Fruit fly (Drosophila melanogaster) whole organism, embryonic: ENCODE measurements around the gene CG8419.

Experiments
- BEAF-32 ChIP-seq: fragments of 200-800 bp; sonication (Bioruptor generic); optimal IDR thresholded peaks from 3 replicates; lab custom pipeline; 2017; ENCODE audit warnings: missing biosample characterization, missing genetic modification characterization, mild to moderate bottlenecking, moderate library complexity, missing genetic modification reagents
- CG10366 ChIP-seq: fragments of 200-800 bp; sonication (Bioruptor generic); IDR thresholded peaks from 2 replicates; pipeline ENCODE4 v1.3.6; 2022; ENCODE audit warnings: missing biosample characterization, missing genetic modification characterization
- CG13894 ChIP-seq: fragments of 200-800 bp; sonication (Bioruptor generic); optimal IDR thresholded peaks from 3 replicates; lab custom pipeline; 2018; ENCODE audit warnings: missing biosample characterization, mild to moderate bottlenecking, missing genetic modification characterization, moderate library complexity
- CG14014 ChIP-seq: fragments of 200-800 bp; sonication (Bioruptor generic); IDR thresholded peaks from 2 replicates; pipeline ENCODE4 v1.3.6; 2022; ENCODE audit warnings: missing biosample characterization, missing genetic modification characterization
- CG15514 ChIP-seq: fragments of 200-800 bp; sonication (Bioruptor generic); optimal IDR thresholded peaks from 3 replicates; lab custom pipeline; 2017; ENCODE audit warnings: missing biosample characterization, missing genetic modification characterization, mild to moderate bottlenecking, moderate library complexity, missing genetic modification reagents
- CG16863 ChIP-seq: fragments of 200-800 bp; sonication (Bioruptor generic); optimal IDR thresholded peaks from 3 replicates; lab custom pipeline; 2016; ENCODE audit warnings: missing biosample characterization, missing genetic modification characterization
- CG18262 ChIP-seq: fragments of 200-800 bp; optimal IDR thresholded peaks from 3 replicates; lab custom pipeline; 2019; ENCODE audit warnings: missing biosample characterization, mild to moderate bottlenecking, missing genetic modification characterization, moderate library complexity
- CG2199 ChIP-seq: fragments of 200-800 bp; sonication (Bioruptor generic); IDR thresholded peaks from 3 replicates; pipeline ENCODE4 v1.3.6; 2022; ENCODE audit warnings: missing biosample characterization, missing genetic modification characterization
- CG2678 ChIP-seq: fragments of 200-800 bp; sonication (Bioruptor generic); optimal IDR thresholded peaks from 3 replicates; lab custom pipeline; 2019; ENCODE audit warnings: missing biosample characterization, mild to moderate bottlenecking, missing genetic modification characterization, moderate library complexity
- CG6689 ChIP-seq: fragments of 200-800 bp; sonication (Bioruptor generic); IDR thresholded peaks from 2 replicates; pipeline ENCODE4 v1.3.6; 2022; ENCODE audit warnings: missing biosample characterization, missing genetic modification characterization
- CG6813 ChIP-seq: fragments of 200-800 bp; sonication (Bioruptor generic); optimal IDR thresholded peaks from 2 replicates; lab custom pipeline; 2017; ENCODE audit warnings: missing biosample characterization, missing genetic modification characterization, mild to moderate bottlenecking, moderate library complexity, missing genetic modification reagents
- CG7745 ChIP-seq: fragments of 200-800 bp; sonication (Bioruptor generic); optimal IDR thresholded peaks from 2 replicates; lab custom pipeline; 2018; ENCODE audit warnings: missing biosample characterization, mild to moderate bottlenecking, missing genetic modification characterization, moderate library complexity
- CG7928 ChIP-seq: fragments of 200-800 bp; sonication (Bioruptor generic); optimal IDR thresholded peaks from 2 replicates; lab custom pipeline; 2017; ENCODE audit warnings: missing biosample characterization, mild to moderate bottlenecking, missing genetic modification characterization
- CG8281 ChIP-seq: fragments of 200-800 bp; sonication (Bioruptor generic); optimal IDR thresholded peaks from 2 replicates; lab custom pipeline; 2018; ENCODE audit warnings: missing biosample characterization, mild to moderate bottlenecking, missing genetic modification characterization, moderate library complexity
- CG8765 ChIP-seq: fragments of 200-800 bp; sonication (Bioruptor generic); IDR thresholded peaks from 2 replicates; pipeline ENCODE4 v1.3.6; 2022; ENCODE audit warnings: missing biosample characterization, missing genetic modification characterization
- CG9817 ChIP-seq: fragments of 200-800 bp; sonication (Bioruptor generic); optimal IDR thresholded peaks from 2 replicates; lab custom pipeline; 2018; ENCODE audit warnings: missing biosample characterization, mild to moderate bottlenecking, missing genetic modification characterization, moderate library complexity
- CkIIα-i1 ChIP-seq: fragments of 200-800 bp; sonication (Bioruptor generic); IDR thresholded peaks from 2 replicates; pipeline ENCODE4 v1.3.6; 2022; ENCODE audit warnings: missing biosample characterization, missing genetic modification characterization
- D ChIP-seq, 2 experiments: fragments of 200-800 bp in 1 of 2; fragments of >200 bp in 1 of 2; sonication (Bioruptor generic) in 1 of 2; optimal IDR thresholded peaks; 2 replicates in 1 of 2; 3 replicates in 1 of 2; lab custom pipeline; 2017; ENCODE audit warnings: mild to moderate bottlenecking in 1 of 2, missing biosample characterization in 1 of 2, missing genetic modification characterization in 1 of 2, missing genetic modification reagents in 1 of 2
- E2f2 ChIP-seq: fragments of 200-800 bp; sonication (Bioruptor generic); IDR thresholded peaks from 2 replicates; pipeline ENCODE4 v1.3.6; 2022; ENCODE audit warnings: missing biosample characterization, missing genetic modification characterization
- Eip74EF ChIP-seq, 2 experiments: fragments of 200-800 bp in 1 of 2; fragments of >200 bp in 1 of 2; sonication (Bioruptor generic) in 1 of 2; optimal IDR thresholded peaks; 2 replicates each; lab custom pipeline; 2017 to 2019; ENCODE audit warnings: missing biosample characterization in 2 of 2, missing genetic modification characterization in 2 of 2, mild to moderate bottlenecking in 1 of 2, moderate library complexity in 1 of 2
- Ets97D ChIP-seq: fragments of 200-800 bp; sonication (Bioruptor generic); optimal IDR thresholded peaks from 3 replicates; lab custom pipeline; 2016; ENCODE audit warnings: missing biosample characterization, missing genetic modification characterization
- Fer1 ChIP-seq: fragments of 200-800 bp; sonication (Bioruptor generic); optimal IDR thresholded peaks from 2 replicates; lab custom pipeline; 2017; ENCODE audit warnings: missing biosample characterization, mild to moderate bottlenecking, missing genetic modification characterization
- H2.0 ChIP-seq: fragments of 200-800 bp; sonication (Bioruptor generic); IDR thresholded peaks from 2 replicates; pipeline ENCODE4 v1.3.6; 2022; ENCODE audit warnings: missing biosample characterization, missing genetic modification characterization
- HHEX ChIP-seq: fragments of 200-800 bp; sonication (Bioruptor generic); optimal IDR thresholded peaks from 3 replicates; lab custom pipeline; 2017; ENCODE audit warnings: missing biosample characterization, mild to moderate bottlenecking, missing genetic modification characterization, missing genetic modification reagents
- HLH3B ChIP-seq: fragments of 200-800 bp; sonication (Bioruptor generic); IDR thresholded peaks from 2 replicates; pipeline ENCODE4 v1.3.6; 2022; ENCODE audit warnings: missing biosample characterization, missing genetic modification characterization
- Hmr ChIP-seq: fragments of 200-800 bp; sonication (Bioruptor generic); optimal IDR thresholded peaks from 3 replicates; lab custom pipeline; 2017; ENCODE audit warnings: mild to moderate bottlenecking, missing biosample characterization, missing genetic modification reagents, missing genetic modification characterization
- Med ChIP-seq: fragments of 200-800 bp; sonication (Bioruptor generic); peaks from one replicate; lab custom pipeline; 2016; ENCODE audit warnings: missing biosample characterization, missing genetic modification characterization, mild to moderate bottlenecking, inconsistent platforms, moderate library complexity
- Meics ChIP-seq: fragments of 200-800 bp; sonication (Bioruptor generic); optimal IDR thresholded peaks from 2 replicates; lab custom pipeline; 2017; ENCODE audit warnings: missing biosample characterization, mild to moderate bottlenecking, missing genetic modification characterization
- Scr ChIP-seq: fragments of 200-800 bp; sonication (Bioruptor generic); IDR thresholded peaks from 2 replicates; pipeline ENCODE4 v1.3.6; 2022; ENCODE audit warnings: missing biosample characterization, missing genetic modification characterization; ENCODE audit not compliant: partially characterized antibody
- Sin3A ChIP-seq: fragments of >200 bp; optimal IDR thresholded peaks from 2 replicates; lab custom pipeline; 2018
- Ssrp ChIP-seq: fragments of 200-800 bp; sonication (Bioruptor generic); optimal IDR thresholded peaks from 2 replicates; lab custom pipeline; 2018; ENCODE audit warnings: missing biosample characterization, mild to moderate bottlenecking, missing genetic modification characterization, moderate library complexity
- ac ChIP-seq: fragments of 200-800 bp; sonication (Bioruptor generic); optimal IDR thresholded peaks from 3 replicates; lab custom pipeline; 2017; ENCODE audit warnings: missing biosample characterization, mild to moderate bottlenecking, missing genetic modification characterization
- ara ChIP-seq: fragments of 200-800 bp; sonication (Bioruptor generic); IDR thresholded peaks from 2 replicates; pipeline ENCODE4 v1.3.6; 2022; ENCODE audit warnings: missing biosample characterization, missing genetic modification characterization
- caup ChIP-seq: fragments of 200-800 bp; sonication (Bioruptor generic); optimal IDR thresholded peaks from 3 replicates; lab custom pipeline; 2017; ENCODE audit warnings: missing biosample characterization, mild to moderate bottlenecking, missing genetic modification characterization, moderate library complexity; ENCODE audit not compliant: severe bottlenecking
- chinmo ChIP-seq: fragments of 200-800 bp; sonication (Bioruptor generic); IDR thresholded peaks from 4 replicates; pipeline ENCODE4 v1.3.6; 2022; ENCODE audit warnings: missing biosample characterization, missing genetic modification characterization; ENCODE audit not compliant: partially characterized antibody
- dpn ChIP-seq, 2 experiments: fragments of 200-800 bp; sonication (Bioruptor generic); optimal IDR thresholded peaks; 3 replicates each; lab custom pipeline; 2016; ENCODE audit warnings: missing biosample characterization in 2 of 2, missing genetic modification characterization in 2 of 2
- eve ChIP-seq, 2 experiments: fragments of >200 bp; optimal IDR thresholded peaks; 2 replicates each; lab custom pipeline; 2017; ENCODE audit warnings: missing biosample characterization in 2 of 2, missing genetic modification characterization in 2 of 2
- gce ChIP-seq: fragments of 200-800 bp; sonication (Bioruptor generic); IDR thresholded peaks from 3 replicates; pipeline ENCODE4 v1.3.6; 2022; ENCODE audit warnings: missing biosample characterization, missing genetic modification characterization
- ind ChIP-seq: fragments of 200-800 bp; sonication (Bioruptor generic); optimal IDR thresholded peaks from 3 replicates; lab custom pipeline; 2016; ENCODE audit warnings: missing biosample characterization, missing genetic modification characterization
- kni ChIP-seq: fragments of 200-800 bp; sonication (Bioruptor generic); optimal IDR thresholded peaks from 3 replicates; lab custom pipeline; 2017; ENCODE audit warnings: mild to moderate bottlenecking, missing biosample characterization, missing genetic modification reagents, missing genetic modification characterization
- lbe ChIP-seq: fragments of 200-800 bp; sonication (Bioruptor generic); optimal IDR thresholded peaks from 2 replicates; lab custom pipeline; 2016; ENCODE audit warnings: missing biosample characterization, mild to moderate bottlenecking, missing genetic modification characterization
- oc ChIP-seq: fragments of 200-800 bp; sonication (Bioruptor generic); optimal IDR thresholded peaks from 2 replicates; lab custom pipeline; 2018; ENCODE audit warnings: missing biosample characterization, mild to moderate bottlenecking, missing genetic modification characterization, moderate library complexity
- pan ChIP-seq, 4 experiments: fragments of >200 bp in 3 of 4; fragments of 200-800 bp in 1 of 4; sonication (Bioruptor generic) in 1 of 4; optimal IDR thresholded peaks in 3 of 4; IDR thresholded peaks in 1 of 4; 2 replicates each; pipeline versions ENCODE4 v1.3.6 to Lab custom; 2017 to 2022; ENCODE audit warnings: missing biosample characterization in 2 of 4, missing genetic modification characterization in 2 of 4, mixed read lengths in 1 of 4
- repo ChIP-seq: fragments of 200-800 bp; sonication (Bioruptor generic); optimal IDR thresholded peaks from 2 replicates; lab custom pipeline; 2016; ENCODE audit warnings: missing biosample characterization, missing genetic modification characterization
- salm ChIP-seq: fragments of 200-800 bp; sonication (Bioruptor generic); optimal IDR thresholded peaks from 2 replicates; lab custom pipeline; 2018; ENCODE audit warnings: missing biosample characterization, mild to moderate bottlenecking, missing genetic modification characterization
- sd ChIP-seq: fragments of 200-800 bp; sonication (Bioruptor generic); optimal IDR thresholded peaks from 3 replicates; lab custom pipeline; 2018; ENCODE audit warnings: missing biosample characterization, mild to moderate bottlenecking, missing genetic modification characterization, moderate library complexity
- tgo ChIP-seq: fragments of 200-800 bp; sonication (Bioruptor generic); IDR thresholded peaks from 3 replicates; pipeline ENCODE4 v1.3.6; 2022; ENCODE audit warnings: missing biosample characterization, missing genetic modification characterization
- trh ChIP-seq: fragments of 200-800 bp; sonication (Bioruptor generic); optimal IDR thresholded peaks from 2 replicates; lab custom pipeline; 2016; ENCODE audit warnings: missing biosample characterization, missing genetic modification characterization

The CG8419 gene

dm6 chr2L:8163588-8164166 lies 42.3 kb upstream of the CG8419 start (continued):
- TF ChIP-seq CG18262 (tag; lab: Kevin White, UChicago) (no peak), H2.0 (GFP tag; lab: Robert Waterston, UW) (0 out of 2 replicates have a peak, but pooled peaks have one; percentile 1), CG14014 (GFP tag; lab: Robert Waterston, UW) (no peak), CG15514 (peak; percentile 12), CG7745 (tag; lab: Kevin White, UChicago) (peak; percentile 2), CkIIα-i1 (GFP tag; lab: Robert Waterston, UW) (no peak), eve (GFP tag; optimal IDR thresholded peaks at IDR 0.05; lab: Kevin White, UChicago) (peak in 1 of 2 experiments; percentile 59), E2f2 (no peak), sd (peak; percentile 18), Ssrp (tag; lab: Kevin White, UChicago) (no peak), Hmr (GFP tag; lab: Kevin White, UChicago) (peak; percentile 4), pan (optimal IDR thresholded peaks at IDR 0.05; lab: Kevin White, UChicago) (no peak), pan (GFP tag; optimal IDR thresholded peaks at IDR 0.05 in 1 of 2, IDR thresholded peaks at IDR 0.05 in 1 of 2) (no peak), repo (GFP tag; lab: Kevin White, UChicago) (no peak), Med (GFP tag; lab: Kevin White, UChicago) (peak; percentile 76), lbe (GFP tag; lab: Kevin White, UChicago) (no peak), CG2199 (GFP tag; lab: Robert Waterston, UW) (0 out of 3 replicates have a peak, but pooled peaks have one; percentile 8), kni (peak; percentile 53), dpn (GFP tag; optimal IDR thresholded peaks at IDR 0.05; lab: Kevin White, UChicago) (no peak), CG7928 (no peak), CG9817 (tag; lab: Kevin White, UChicago) (no peak), CG8281 (peak; percentile 9), chinmo (GFP tag; lab: Robert Waterston, UW) (0 out of 4 replicates have a peak, but pooled peaks have one; percentile 50), HLH3B (no peak), CG6813 (GFP tag; lab: Kevin White, UChicago) (peak; percentile 9), ara (GFP tag; lab: Robert Waterston, UW) (peak; percentile 13; the same call in 1 of the 2 replicates), caup (GFP tag; lab: Kevin White, UChicago) (peak; percentile 4), ac (GFP tag; lab: Kevin White, UChicago) (peak; percentile 22), oc (tag; lab: Kevin White, UChicago) (peak; percentile 7), CG8765 (GFP tag; lab: Robert Waterston, UW) (no peak)

- TF ChIP-seq CG2678 = peak; percentile 84
- TF ChIP-seq salm (tag; lab: Kevin White, UChicago) = peak; percentile 85
- TF ChIP-seq CG6689 (GFP tag; lab: Robert Waterston, UW) = peak; percentile 62
- no peak for TF ChIP-seq D (optimal IDR thresholded peaks at IDR 0.05; lab: Kevin White, UChicago)
- peak; percentile 88 for TF ChIP-seq D (GFP tag; optimal IDR thresholded peaks at IDR 0.05; lab: Kevin White, UChicago)
- peak; percentile 84 for TF ChIP-seq trh (GFP tag; lab: Kevin White, UChicago)
- TF ChIP-seq CG13894 (tag; lab: Kevin White, UChicago) = no peak
- peak; percentile 81 for TF ChIP-seq CG16863 (GFP tag; lab: Kevin White, UChicago)
- TF ChIP-seq Scr = no peak
- no peak for TF ChIP-seq ind (GFP tag; lab: Kevin White, UChicago)
- no peak for TF ChIP-seq BEAF-32 (GFP tag; lab: Kevin White, UChicago)
- TF ChIP-seq Fer1 (GFP tag; lab: Kevin White, UChicago) = peak; percentile 55
- TF ChIP-seq HHEX = peak; percentile 83
- TF ChIP-seq CG10366 = no peak; the same call in 1 of the 2 replicates
- peak; percentile 40 for TF ChIP-seq H2.0 (GFP tag; lab: Robert Waterston, UW)
- peak; percentile 18; the same call in 1 of the 3 replicates for TF ChIP-seq tgo
- peak; percentile 76; the same call in 2 of the 3 replicates for TF ChIP-seq gce
- TF ChIP-seq Eip74EF (GFP tag; optimal IDR thresholded peaks at IDR 0.05; lab: Kevin White, UChicago) = peak in 1 of 2 experiments; percentile 55
- peak; percentile 46 for TF ChIP-seq Meics
- TF ChIP-seq Ets97D = peak; percentile 12
- TF ChIP-seq Sin3A (lab: Kevin White, UChicago) = no peak
These were observed 41.8 kb upstream of the CG8419 start for dm6 chr2L:8164219-8164618.
